Worm (Caenorhabditis elegans): ENCODE data around the gene angl-1.

Gene angl-1

ce11 chrV:2672603-2673002 is 19.7 kb downstream of the angl-1 start, which contains the start of gene W02G9.3 (continued):
- TF ChIP-seq zfp-2 (tag; optimal IDR thresholded peaks at IDR 0.05) (no peak), aha-1 (tag) (no peak), lin-39 (tag; optimal IDR thresholded peaks at IDR 0.05) (no peak), arid-1 (GFP tag; conservative IDR thresholded peaks at IDR 0.05) (no peak), aly-2 (tag; optimal IDR thresholded peaks at IDR 0.05) (no peak), gei-8 (GFP tag; optimal IDR thresholded peaks at IDR 0.05) (no peak), daf-16 (GFP tag; optimal IDR thresholded peaks at IDR 0.05) (no peak), daf-16 (tag; optimal IDR thresholded peaks at IDR 0.05) (peak; percentile 56), lin-38 (GFP tag; IDR thresholded peaks at IDR 0.05) (peak; percentile 97), Y5F2A.4 (GFP tag; optimal IDR thresholded peaks at IDR 0.05) (no peak), daf-12 (tag; optimal IDR thresholded peaks at IDR 0.05) (no peak), egl-43 (GFP tag; IDR thresholded peaks at IDR 0.05) (no peak), F49E8.2 (tag; optimal IDR thresholded peaks at IDR 0.05; ENCODE audit: borderline replicate concordance) (peak; percentile 24), spr-3 (GFP tag; optimal IDR thresholded peaks at IDR 0.05) (no peak), dpl-1 (GFP tag; optimal IDR thresholded peaks at IDR 0.05) (peak; percentile 80), egl-27 (tag; optimal IDR thresholded peaks at IDR 0.05) (no peak), dmd-6 (GFP tag; IDR thresholded peaks at IDR 0.05) (peak; percentile 24; the same call in 1 of the 2 replicates), nhr-111 (GFP tag; optimal IDR thresholded peaks at IDR 0.05) (no peak), ces-1 (GFP tag; optimal IDR thresholded peaks at IDR 0.05) (no peak), Y105C5A.15 (GFP tag; IDR thresholded peaks at IDR 0.05) (no peak), sdz-12 (GFP tag; optimal IDR thresholded peaks at IDR 0.05) (no peak), fkh-10 (GFP tag; optimal IDR thresholded peaks at IDR 0.05) (peak; percentile 75), T20F7.1 (GFP tag; optimal IDR thresholded peaks at IDR 0.05) (no peak), dmd-9 (GFP tag; IDR thresholded peaks at IDR 0.05) (no peak), madf-5 (GFP tag; IDR thresholded peaks at IDR 0.05) (no peak), mes-2 (tag; optimal IDR thresholded peaks at IDR 0.05; ENCODE audit: poor library complexity, severe bottlenecking) (peak; percentile 90), daf-8 (GFP tag; IDR thresholded peaks at IDR 0.05) (no peak), F37D6.2 (tag; optimal IDR thresholded peaks at IDR 0.05) (no peak), mdl-1 (tag; optimal IDR thresholded peaks at IDR 0.05) (no peak), Y75B8A.6 (GFP tag; IDR thresholded peaks at IDR 0.05) (no peak), nhr-77 (tag; optimal IDR thresholded peaks at IDR 0.05) (peak; percentile 92), mdt-29 (GFP tag; IDR thresholded peaks at IDR 0.05) (no peak), nhr-11 (tag; optimal IDR thresholded peaks at IDR 0.05) (peak; percentile 96), hif-1 (tag; optimal IDR thresholded peaks at IDR 0.05) (peak in 1 of 2 experiments; percentile 71), lin-1 (GFP tag; IDR thresholded peaks at IDR 0.05) (no peak), snpc-1.2 (GFP tag; IDR thresholded peaks at IDR 0.05) (no peak), ceh-32 (tag; optimal IDR thresholded peaks at IDR 0.05; ENCODE audit: poor library complexity) (no peak), ZK337.2 (GFP tag; IDR thresholded peaks at IDR 0.05) (0 out of 2 replicates have a peak, but pooled peaks have one; percentile 17), zfp-3 (GFP tag; conservative IDR thresholded peaks at IDR 0.05) (no peak), pha-4 (GFP tag; IDR thresholded peaks at IDR 0.05) (no peak), pha-4 (tag; optimal IDR thresholded peaks at IDR 0.05) (peak; percentile 81), nhr-6 (tag; optimal IDR thresholded peaks at IDR 0.05) (peak; percentile 22), snpc-4 (tag; optimal IDR thresholded peaks at IDR 0.05) (no peak), mxl-2 (GFP tag; conservative IDR thresholded peaks at IDR 0.05) (no peak), lir-3 (tag; optimal IDR thresholded peaks at IDR 0.05) (no peak), tag-97 (GFP tag; IDR thresholded peaks at IDR 0.05) (no peak), ceh-44 (GFP tag; IDR thresholded peaks at IDR 0.05) (0 out of 2 replicates have a peak, but pooled peaks have one; percentile 11), duxl-1 (tag; optimal IDR thresholded peaks at IDR 0.05; ENCODE audit: poor library complexity) (no peak), set-16 (GFP tag; IDR thresholded peaks at IDR 0.05) (no peak), hmg-1.1 (GFP tag; IDR thresholded peaks at IDR 0.05) (peak; percentile 36; the same call in 1 of the 2 replicates), lin-15B (tag; optimal IDR thresholded peaks at IDR 0.05) (no peak), php-3 (GFP tag; IDR thresholded peaks at IDR 0.05) (no peak)

All from whole organism, L4 larva.